Worm (Caenorhabditis elegans) whole organism, midembryonic: Measurements from ENCODE around the gene C29F9.9.

Source experiments
- T22C8.4 ChIP-seq: fragments of 200-800 bp; sonication (Bioruptor generic); IDR thresholded peaks from 2 replicates; pipeline ENCODE4 v1.3.6; 2022; ENCODE audit warnings: missing genetic modification characterization, missing compliant biosample characterization
- cog-1 ChIP-seq: sonication (generic microtip); optimal IDR thresholded peaks from 2 replicates; lab custom pipeline; 2016; ENCODE audit warnings: missing genetic modification characterization, missing compliant biosample characterization
- flt-1 ChIP-seq: fragments of 200-800 bp; sonication (Bioruptor generic); IDR thresholded peaks from 2 replicates; pipeline ENCODE4 v1.3.6; 2022; ENCODE audit warnings: missing genetic modification characterization, missing compliant biosample characterization
- ref-1 ChIP-seq: fragments of 200-800 bp; sonication (Bioruptor generic); conservative IDR thresholded peaks from 2 replicates; pipeline ENCODE4 v1.3.6; 2022; ENCODE audit warnings: missing genetic modification reagents, missing genetic modification characterization, missing compliant biosample characterization
- tab-1 ChIP-seq: fragments of 200-800 bp; sonication (Bioruptor generic); IDR thresholded peaks from 2 replicates; pipeline ENCODE4 v1.3.6; 2022; ENCODE audit warnings: missing genetic modification characterization, missing compliant biosample characterization
- ztf-23 ChIP-seq: fragments of 200-800 bp; sonication (Bioruptor generic); IDR thresholded peaks from 2 replicates; pipeline ENCODE4 v1.3.6; 2022; ENCODE audit warnings: missing genetic modification reagents, missing genetic modification characterization, missing compliant biosample characterization
- ztf-29 ChIP-seq: fragments of 200-800 bp; sonication (Bioruptor generic); IDR thresholded peaks from 2 replicates; pipeline ENCODE4 v1.3.6; 2022; ENCODE audit warnings: missing genetic modification reagents, missing genetic modification characterization, missing compliant biosample characterization

DNA sequence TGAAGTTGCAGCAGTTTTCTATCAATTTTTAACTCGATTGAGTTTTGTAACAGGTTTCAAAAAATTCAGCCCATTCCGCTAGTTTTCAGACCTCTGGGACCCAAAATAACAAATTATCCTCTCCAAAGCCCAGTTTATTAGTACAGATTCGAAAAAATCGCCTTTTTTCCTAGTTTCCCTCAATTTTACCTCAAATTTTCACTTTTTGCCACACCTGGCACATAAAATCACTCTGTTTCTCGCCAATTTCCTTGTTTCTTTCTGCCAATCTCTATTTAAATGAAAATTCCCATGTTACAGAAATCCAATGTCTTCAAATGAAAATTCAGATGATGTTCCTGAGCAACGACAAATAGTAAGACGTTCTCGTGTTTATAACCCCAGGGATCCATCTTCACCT lies 33.4 kb upstream of the C29F9.9 start, which contains the start of gene pals-22:
- no peak for TF ChIP-seq flt-1 (GFP tag; lab: Robert Waterston, UW)
- TF ChIP-seq T22C8.4: no peak
- no peak for TF ChIP-seq ztf-23 (GFP tag; lab: Robert Waterston, UW)
- no peak for TF ChIP-seq ref-1
- TF ChIP-seq cog-1 (tag; lab: Kevin White, UChicago): no peak
- TF ChIP-seq ztf-29 (GFP tag; lab: Robert Waterston, UW): no peak
- TF ChIP-seq tab-1 (GFP tag; lab: Robert Waterston, UW): no peak
